Fruit fly (Drosophila melanogaster) whole organism, prepupa: Measurements from ENCODE around the gene CG44475.

Experiments
- Blimp-1 ChIP-seq: fragments of 200-800 bp; sonication (Bioruptor generic); optimal IDR thresholded peaks from 3 replicates; lab custom pipeline; 2017; ENCODE audit warnings: missing biosample characterization, missing genetic modification characterization, mild to moderate bottlenecking, moderate library complexity, missing genetic modification reagents
- CG10631 ChIP-seq: fragments of 200-800 bp; sonication (Bioruptor generic); optimal IDR thresholded peaks from 2 replicates; lab custom pipeline; 2016; ENCODE audit warnings: missing biosample characterization, missing genetic modification characterization
- CG10669 ChIP-seq: fragments of 200-800 bp; sonication (Bioruptor generic); optimal IDR thresholded peaks from 3 replicates; lab custom pipeline; 2018; ENCODE audit warnings: missing biosample characterization, mild to moderate bottlenecking, missing genetic modification characterization, moderate library complexity
- CG11294 ChIP-seq: fragments of 200-800 bp; sonication (Bioruptor generic); IDR thresholded peaks from 2 replicates; pipeline ENCODE4 v1.3.6; 2022; ENCODE audit warnings: missing biosample characterization, missing genetic modification characterization
- CG11762 ChIP-seq: fragments of 200-800 bp; sonication (Bioruptor generic); optimal IDR thresholded peaks from 3 replicates; lab custom pipeline; 2016; ENCODE audit warnings: missing biosample characterization, missing genetic modification characterization; ENCODE audit not compliant: insufficient read depth
- CG16779 ChIP-seq: fragments of 200-800 bp; sonication (Bioruptor generic); optimal IDR thresholded peaks from 3 replicates; lab custom pipeline; 2017; ENCODE audit warnings: missing biosample characterization, mild to moderate bottlenecking, missing genetic modification characterization
- CG31627 ChIP-seq: fragments of 200-800 bp; sonication (Bioruptor generic); optimal IDR thresholded peaks from 3 replicates; lab custom pipeline; 2016; ENCODE audit warnings: missing biosample characterization, missing genetic modification characterization
- CG32006 ChIP-seq: fragments of 200-800 bp; sonication (Bioruptor generic); optimal IDR thresholded peaks from 3 replicates; lab custom pipeline; 2017; ENCODE audit warnings: missing biosample characterization, mild to moderate bottlenecking, missing genetic modification characterization
- CG34406 ChIP-seq: fragments of 200-800 bp; sonication (Bioruptor generic); optimal IDR thresholded peaks from 3 replicates; lab custom pipeline; 2016; ENCODE audit warnings: missing biosample characterization, missing genetic modification characterization
- CG3919 ChIP-seq: fragments of 200-800 bp; sonication (Bioruptor generic); optimal IDR thresholded peaks from 3 replicates; lab custom pipeline; 2016; ENCODE audit warnings: missing biosample characterization, missing genetic modification characterization
- CG6276 ChIP-seq: fragments of 200-800 bp; sonication (Bioruptor generic); optimal IDR thresholded peaks from 2 replicates; lab custom pipeline; 2017; ENCODE audit warnings: missing biosample characterization, mild to moderate bottlenecking, missing genetic modification characterization
- CG6792 ChIP-seq: fragments of 200-800 bp; sonication (Bioruptor generic); optimal IDR thresholded peaks from 3 replicates; lab custom pipeline; 2016; ENCODE audit warnings: missing biosample characterization, missing genetic modification characterization
- CG6808 ChIP-seq: fragments of 200-800 bp; sonication (Bioruptor generic); optimal IDR thresholded peaks from 3 replicates; lab custom pipeline; 2017; ENCODE audit warnings: missing biosample characterization, missing genetic modification characterization, mild to moderate bottlenecking, moderate library complexity, missing genetic modification reagents
- CG7368 ChIP-seq: fragments of 200-800 bp; sonication (Bioruptor generic); optimal IDR thresholded peaks from 3 replicates; lab custom pipeline; 2016; ENCODE audit warnings: missing biosample characterization, missing genetic modification characterization
- CG8119 ChIP-seq: fragments of 200-800 bp; sonication (Bioruptor generic); IDR thresholded peaks from 3 replicates; pipeline ENCODE4 v1.3.6; 2022; ENCODE audit warnings: missing biosample characterization, missing genetic modification characterization
- CG8319 ChIP-seq: fragments of 200-800 bp; sonication (Bioruptor generic); optimal IDR thresholded peaks from 3 replicates; lab custom pipeline; 2016; ENCODE audit warnings: missing biosample characterization, missing genetic modification characterization
- Eip78C ChIP-seq: fragments of 200-800 bp; sonication (Bioruptor generic); peaks from one replicate; lab custom pipeline; 2016; ENCODE audit warnings: missing biosample characterization, missing genetic modification characterization
- Eip93F ChIP-seq: fragments of 200-800 bp; sonication (Bioruptor generic); optimal IDR thresholded peaks from 2 replicates; lab custom pipeline; 2016; ENCODE audit warnings: missing biosample characterization, mild to moderate bottlenecking, missing genetic modification characterization
- Ets21C ChIP-seq: fragments of 200-800 bp; sonication (Bioruptor generic); optimal IDR thresholded peaks from 3 replicates; lab custom pipeline; 2016; ENCODE audit warnings: missing biosample characterization, missing genetic modification characterization
- Ets96B ChIP-seq: fragments of 200-800 bp; optimal IDR thresholded peaks from 2 replicates; lab custom pipeline; 2019; ENCODE audit warnings: missing biosample characterization, mild to moderate bottlenecking, missing genetic modification characterization, moderate library complexity
- Gug ChIP-seq: fragments of 200-800 bp; sonication (Bioruptor generic); IDR thresholded peaks from 2 replicates; pipeline ENCODE4 v1.3.6; 2022; ENCODE audit warnings: missing biosample characterization, missing genetic modification characterization
- Hr39 ChIP-seq: fragments of 200-800 bp; sonication (Bioruptor generic); optimal IDR thresholded peaks from 2 replicates; lab custom pipeline; 2016; ENCODE audit warnings: missing biosample characterization, missing genetic modification characterization
- Hr4 ChIP-seq: fragments of 200-800 bp; sonication (Bioruptor generic); optimal IDR thresholded peaks from 3 replicates; lab custom pipeline; 2016; ENCODE audit warnings: missing biosample characterization, missing genetic modification characterization
- Lpt ChIP-seq: fragments of 200-800 bp; sonication (Bioruptor generic); optimal IDR thresholded peaks from 3 replicates; lab custom pipeline; 2016; ENCODE audit warnings: missing biosample characterization, missing genetic modification characterization
- Met ChIP-seq: fragments of 200-800 bp; sonication (Bioruptor generic); optimal IDR thresholded peaks from 3 replicates; lab custom pipeline; 2016; ENCODE audit warnings: missing biosample characterization, missing genetic modification characterization
- OdsH ChIP-seq: fragments of 200-800 bp; sonication (Bioruptor generic); optimal IDR thresholded peaks from 3 replicates; lab custom pipeline; 2016; ENCODE audit warnings: missing biosample characterization, missing genetic modification characterization
- Sox14 ChIP-seq: fragments of 200-800 bp; sonication (Bioruptor generic); optimal IDR thresholded peaks from 3 replicates; lab custom pipeline; 2016; ENCODE audit warnings: missing biosample characterization, missing genetic modification characterization
- Sox15 ChIP-seq: fragments of 200-800 bp; sonication (Bioruptor generic); optimal IDR thresholded peaks from 3 replicates; lab custom pipeline; 2016; ENCODE audit warnings: missing biosample characterization, missing genetic modification characterization
- achi ChIP-seq: fragments of 200-800 bp; sonication (Bioruptor generic); optimal IDR thresholded peaks from 3 replicates; lab custom pipeline; 2016; ENCODE audit warnings: missing biosample characterization, missing genetic modification characterization
- acj6 ChIP-seq: fragments of 200-800 bp; sonication (Bioruptor generic); optimal IDR thresholded peaks from 3 replicates; lab custom pipeline; 2016; ENCODE audit warnings: missing biosample characterization, missing genetic modification characterization
- cyc ChIP-seq: fragments of 200-800 bp; sonication (Bioruptor generic); optimal IDR thresholded peaks from 3 replicates; lab custom pipeline; 2016; ENCODE audit warnings: missing biosample characterization, missing genetic modification characterization
- dac ChIP-seq: fragments of 200-800 bp; sonication (Bioruptor generic); optimal IDR thresholded peaks from 2 replicates; lab custom pipeline; 2017; ENCODE audit warnings: missing biosample characterization, mild to moderate bottlenecking, missing genetic modification characterization
- dsx ChIP-seq: fragments of 200-800 bp; optimal IDR thresholded peaks from 3 replicates; lab custom pipeline; 2019; ENCODE audit warnings: missing biosample characterization, mild to moderate bottlenecking, missing genetic modification characterization, moderate library complexity; ENCODE audit not compliant: poor library complexity, severe bottlenecking
- eg ChIP-seq: fragments of 200-800 bp; sonication (Bioruptor generic); IDR thresholded peaks from 3 replicates; pipeline ENCODE4 v1.3.6; 2022; ENCODE audit warnings: missing biosample characterization, missing genetic modification characterization
- lz ChIP-seq: fragments of 200-800 bp; sonication (Bioruptor generic); optimal IDR thresholded peaks from 3 replicates; lab custom pipeline; 2016; ENCODE audit warnings: missing biosample characterization, missing genetic modification characterization
- pdm3 ChIP-seq: fragments of 200-800 bp; sonication (Bioruptor generic); optimal IDR thresholded peaks from 3 replicates; lab custom pipeline; 2016; ENCODE audit warnings: missing biosample characterization, missing genetic modification characterization
- spab ChIP-seq: fragments of 200-800 bp; sonication (Bioruptor generic); optimal IDR thresholded peaks from 2 replicates; lab custom pipeline; 2017; ENCODE audit warnings: missing biosample characterization, mild to moderate bottlenecking, missing genetic modification characterization, missing genetic modification reagents
- ss ChIP-seq, 2 experiments: fragments of 200-800 bp; sonication (Bioruptor generic); optimal IDR thresholded peaks; 2 replicates in 1 of 2; 3 replicates in 1 of 2; lab custom pipeline; 2017 to 2018; ENCODE audit warnings: mild to moderate bottlenecking in 2 of 2, missing biosample characterization in 2 of 2, missing genetic modification characterization in 2 of 2, moderate library complexity in 1 of 2
- svp ChIP-seq: fragments of 200-800 bp; sonication (Bioruptor generic); peaks from one replicate; lab custom pipeline; 2016; ENCODE audit warnings: missing biosample characterization, missing genetic modification characterization
- topi ChIP-seq: fragments of 200-800 bp; sonication (Bioruptor generic); optimal IDR thresholded peaks from 3 replicates; lab custom pipeline; 2016; ENCODE audit warnings: missing biosample characterization, missing genetic modification characterization
- vri ChIP-seq: fragments of 200-800 bp; sonication (Bioruptor generic); optimal IDR thresholded peaks from 3 replicates; lab custom pipeline; 2016; ENCODE audit warnings: missing biosample characterization, mild to moderate bottlenecking, missing genetic modification characterization

CG44475 gene

dm6 chr2L:15912008-15912900 lies 29.3 kb upstream of the CG44475 start (continued):
- no peak for TF ChIP-seq Blimp-1 (GFP tag; lab: Kevin White, UChicago)
- TF ChIP-seq cyc (GFP tag; lab: Kevin White, UChicago): peak; percentile 68
- TF ChIP-seq Ets96B (tag; lab: Kevin White, UChicago): peak; percentile 65
- no peak for TF ChIP-seq Eip93F (GFP tag; lab: Kevin White, UChicago)
- peak; percentile 86 for TF ChIP-seq CG32006 (GFP tag; lab: Kevin White, UChicago)
- peak; percentile 85 for TF ChIP-seq CG10631 (GFP tag; lab: Kevin White, UChicago)
- peak; percentile 90 for TF ChIP-seq Hr4 (GFP tag; lab: Kevin White, UChicago)
- TF ChIP-seq Ets21C (GFP tag; lab: Kevin White, UChicago): peak; percentile 51
- TF ChIP-seq CG11294 (GFP tag; lab: Robert Waterston, UW): peak; percentile 80; the same call in 1 of the 2 replicates
- TF ChIP-seq dsx (GFP tag; lab: Kevin White, UChicago): peak; percentile 34
- peak; percentile 78 for TF ChIP-seq CG6792
- TF ChIP-seq Eip78C: peak; percentile 94
- TF ChIP-seq CG31627 (GFP tag; lab: Kevin White, UChicago): peak; percentile 65
- peak; percentile 10 to 42 for TF ChIP-seq ss (GFP tag; optimal IDR thresholded peaks at IDR 0.05; lab: Kevin White, UChicago)
- TF ChIP-seq CG34406 (GFP tag; lab: Kevin White, UChicago): peak; percentile 85
- peak; percentile 59 for TF ChIP-seq CG16779

dm6 chr2L:15911591-15912007 lies 28.6 kb upstream of the CG44475 start:
- TF ChIP-seq CG10631 (GFP tag; lab: Kevin White, UChicago): no peak
- TF ChIP-seq Blimp-1 (GFP tag; lab: Kevin White, UChicago): peak; percentile 98
- TF ChIP-seq vri (GFP tag; lab: Kevin White, UChicago): peak; percentile 50
- TF ChIP-seq Sox14 (GFP tag; lab: Kevin White, UChicago): no peak
- TF ChIP-seq Eip93F (GFP tag; lab: Kevin White, UChicago): peak; percentile 84
- TF ChIP-seq CG8319 (GFP tag; lab: Kevin White, UChicago): no peak
- TF ChIP-seq acj6 (GFP tag; lab: Kevin White, UChicago): no peak
- no peak for TF ChIP-seq CG16779
- no peak for TF ChIP-seq pdm3 (GFP tag; lab: Kevin White, UChicago)
- no peak for TF ChIP-seq CG3919 (GFP tag; lab: Kevin White, UChicago)
- no peak for TF ChIP-seq Ets21C (GFP tag; lab: Kevin White, UChicago)
- TF ChIP-seq dac (GFP tag; lab: Kevin White, UChicago): no peak
- TF ChIP-seq Met: peak; percentile 80
- TF ChIP-seq CG11762 (GFP tag; lab: Kevin White, UChicago): no peak
- TF ChIP-seq lz (GFP tag; lab: Kevin White, UChicago): no peak
- peak; percentile 100 for TF ChIP-seq svp (GFP tag; lab: Kevin White, UChicago)
- TF ChIP-seq CG10669: no peak
- TF ChIP-seq Ets96B (tag; lab: Kevin White, UChicago): no peak
- TF ChIP-seq Eip78C: no peak
- TF ChIP-seq, all 60 proteins: peak for 5

- TF ChIP-seq svp (GFP tag; lab: Kevin White, UChicago): no peak
- TF ChIP-seq CG11294 (GFP tag; lab: Robert Waterston, UW): peak; percentile 88
- TF ChIP-seq Gug: peak; percentile 89
- peak; percentile 91 for TF ChIP-seq CG6808 (GFP tag; lab: Kevin White, UChicago)
- peak; percentile 95 for TF ChIP-seq CG8119 (GFP tag; lab: Robert Waterston, UW)
- peak; percentile 86 for TF ChIP-seq vri (GFP tag; lab: Kevin White, UChicago)
- TF ChIP-seq CG16779: peak; percentile 90
- TF ChIP-seq Lpt: peak; percentile 92
- TF ChIP-seq Met: peak; percentile 97
- peak; percentile 98 for TF ChIP-seq topi (GFP tag; lab: Kevin White, UChicago)
- TF ChIP-seq spab (GFP tag; lab: Kevin White, UChicago): peak; percentile 94
- TF ChIP-seq pdm3 (GFP tag; lab: Kevin White, UChicago): peak; percentile 98
- peak; percentile 89 to 92 for TF ChIP-seq ss (GFP tag; optimal IDR thresholded peaks at IDR 0.05; lab: Kevin White, UChicago)
- TF ChIP-seq CG34406 (GFP tag; lab: Kevin White, UChicago): peak; percentile 97
- TF ChIP-seq CG6792: peak; percentile 97
- TF ChIP-seq Eip93F (GFP tag; lab: Kevin White, UChicago): peak; percentile 80
- peak; percentile 98 for TF ChIP-seq OdsH (GFP tag; lab: Kevin White, UChicago)
- peak; percentile 93 for TF ChIP-seq eg (GFP tag; lab: Robert Waterston, UW)
- TF ChIP-seq Ets21C (GFP tag; lab: Kevin White, UChicago): peak; percentile 97
- peak; percentile 96 for TF ChIP-seq achi (GFP tag; lab: Kevin White, UChicago)
- peak; percentile 96 for TF ChIP-seq Ets96B (tag; lab: Kevin White, UChicago)
- peak; percentile 97 for TF ChIP-seq CG8319 (GFP tag; lab: Kevin White, UChicago)
- peak; percentile 83 for TF ChIP-seq CG6276
- peak; percentile 95 for TF ChIP-seq CG3919 (GFP tag; lab: Kevin White, UChicago)
- peak; percentile 99 for TF ChIP-seq Hr4 (GFP tag; lab: Kevin White, UChicago)
- TF ChIP-seq Hr39 (GFP tag; lab: Kevin White, UChicago): peak; percentile 99
- peak; percentile 95 for TF ChIP-seq CG7368 (GFP tag; lab: Kevin White, UChicago)
- TF ChIP-seq Sox15 (GFP tag; lab: Kevin White, UChicago): peak; percentile 97
Observed at dm6 chr2L:15910937-15911590, 28.1 kb upstream of the CG44475 start.
